Worm (Caenorhabditis elegans): ENCODE results near the gene T19D12.9.

ce11 chrII:6637854-6638253 is 16.3 kb downstream of the T19D12.9 start:
- TF ChIP-seq F13H6.1 (tag; optimal IDR thresholded peaks at IDR 0.05), result no peak
- no peak for TF ChIP-seq nfya-1 (tag; optimal IDR thresholded peaks at IDR 0.05)

Data from whole organism, late embryonic.